Fruit fly (Drosophila melanogaster) whole organism, embryonic: Measurements from ENCODE around the gene crq.

Experiments used
- Asciz ChIP-seq: fragments of 200-800 bp; sonication (Bioruptor generic); optimal IDR thresholded peaks from 2 replicates; lab custom pipeline; 2017; ENCODE audit warnings: missing biosample characterization, mild to moderate bottlenecking, missing genetic modification characterization, missing genetic modification reagents
- CG10543 ChIP-seq: fragments of 200-800 bp; sonication (Bioruptor generic); optimal IDR thresholded peaks from 3 replicates; lab custom pipeline; 2017; ENCODE audit warnings: missing biosample characterization, mild to moderate bottlenecking, missing genetic modification characterization, moderate library complexity
- CG11247 ChIP-seq: fragments of 200-800 bp; sonication (Bioruptor generic); IDR thresholded peaks from 2 replicates; pipeline ENCODE4 v1.3.6; 2022; ENCODE audit warnings: missing biosample characterization, missing genetic modification characterization
- CG13424 ChIP-seq: fragments of 200-800 bp; sonication (Bioruptor generic); optimal IDR thresholded peaks from 2 replicates; lab custom pipeline; 2019; ENCODE audit warnings: missing biosample characterization, mild to moderate bottlenecking, missing genetic modification characterization, moderate library complexity
- CG17912 ChIP-seq: fragments of 200-800 bp; sonication (Bioruptor generic); optimal IDR thresholded peaks from 2 replicates; lab custom pipeline; 2018; ENCODE audit warnings: missing biosample characterization, mild to moderate bottlenecking, missing genetic modification characterization
- CG2889 ChIP-seq: fragments of 200-800 bp; sonication (Bioruptor generic); IDR thresholded peaks from 3 replicates; pipeline ENCODE4 v1.3.6; 2022; ENCODE audit warnings: missing biosample characterization, missing genetic modification characterization
- CG32532 ChIP-seq: fragments of 200-800 bp; sonication (Bioruptor generic); IDR thresholded peaks from 2 replicates; pipeline ENCODE4 v1.3.6; 2022; ENCODE audit warnings: missing biosample characterization, missing genetic modification characterization
- CG34376 ChIP-seq: fragments of 200-800 bp; sonication (Bioruptor generic); optimal IDR thresholded peaks from 2 replicates; lab custom pipeline; 2018; ENCODE audit warnings: missing biosample characterization, mild to moderate bottlenecking, missing genetic modification characterization
- CG4404 ChIP-seq: fragments of 200-800 bp; sonication (Bioruptor generic); IDR thresholded peaks from 2 replicates; pipeline ENCODE4 v1.3.6; 2022; ENCODE audit warnings: missing biosample characterization, missing genetic modification characterization
- CG6683 ChIP-seq: fragments of 200-800 bp; sonication (Bioruptor generic); optimal IDR thresholded peaks from 2 replicates; lab custom pipeline; 2017; ENCODE audit warnings: missing biosample characterization, mild to moderate bottlenecking, missing genetic modification characterization, missing genetic modification reagents
- CG7271 ChIP-seq: fragments of 200-800 bp; sonication (Bioruptor generic); optimal IDR thresholded peaks from 2 replicates; lab custom pipeline; 2018; ENCODE audit warnings: missing biosample characterization, mild to moderate bottlenecking, missing genetic modification characterization, moderate library complexity
- CG7745 ChIP-seq: fragments of 200-800 bp; sonication (Bioruptor generic); optimal IDR thresholded peaks from 2 replicates; lab custom pipeline; 2018; ENCODE audit warnings: missing biosample characterization, mild to moderate bottlenecking, missing genetic modification characterization, moderate library complexity
- CG7928 ChIP-seq: fragments of 200-800 bp; sonication (Bioruptor generic); optimal IDR thresholded peaks from 2 replicates; lab custom pipeline; 2017; ENCODE audit warnings: missing biosample characterization, mild to moderate bottlenecking, missing genetic modification characterization
- CG9215 ChIP-seq: fragments of 200-800 bp; sonication (Bioruptor generic); IDR thresholded peaks from 2 replicates; pipeline ENCODE4 v1.3.6; 2022; ENCODE audit warnings: missing biosample characterization, missing genetic modification characterization
- CG9817 ChIP-seq: fragments of 200-800 bp; sonication (Bioruptor generic); optimal IDR thresholded peaks from 2 replicates; lab custom pipeline; 2018; ENCODE audit warnings: missing biosample characterization, mild to moderate bottlenecking, missing genetic modification characterization, moderate library complexity
- CHES-1-like ChIP-seq: fragments of 200-800 bp; sonication (Bioruptor generic); optimal IDR thresholded peaks from 2 replicates; lab custom pipeline; 2016; ENCODE audit warnings: missing biosample characterization, missing genetic modification characterization
- Eip74EF ChIP-seq, 2 experiments: fragments of 200-800 bp in 1 of 2; fragments of >200 bp in 1 of 2; sonication (Bioruptor generic) in 1 of 2; optimal IDR thresholded peaks; 2 replicates each; lab custom pipeline; 2017 to 2019; ENCODE audit warnings: missing biosample characterization in 2 of 2, missing genetic modification characterization in 2 of 2, mild to moderate bottlenecking in 1 of 2, moderate library complexity in 1 of 2
- HHEX ChIP-seq: fragments of 200-800 bp; sonication (Bioruptor generic); optimal IDR thresholded peaks from 3 replicates; lab custom pipeline; 2017; ENCODE audit warnings: missing biosample characterization, mild to moderate bottlenecking, missing genetic modification characterization, missing genetic modification reagents
- HLHmδ ChIP-seq: fragments of 200-800 bp; sonication (Bioruptor generic); optimal IDR thresholded peaks from 2 replicates; lab custom pipeline; 2018; ENCODE audit warnings: missing biosample characterization, mild to moderate bottlenecking, missing genetic modification characterization, moderate library complexity
- Hey ChIP-seq: fragments of 200-800 bp; sonication (Bioruptor generic); optimal IDR thresholded peaks from 3 replicates; lab custom pipeline; 2018; ENCODE audit warnings: missing biosample characterization, mild to moderate bottlenecking, missing genetic modification characterization
- HmgZ ChIP-seq: fragments of 200-800 bp; sonication (Bioruptor generic); optimal IDR thresholded peaks from 2 replicates; lab custom pipeline; 2018; ENCODE audit warnings: missing biosample characterization, mild to moderate bottlenecking, missing genetic modification characterization
- Hr39 ChIP-seq: fragments of >200 bp; optimal IDR thresholded peaks from 2 replicates; lab custom pipeline; 2017
- Lpt ChIP-seq: fragments of >200 bp; optimal IDR thresholded peaks from 2 replicates; lab custom pipeline; 2018; ENCODE audit warnings: missing biosample characterization, missing genetic modification characterization
- MESR4 ChIP-seq: fragments of 200-800 bp; sonication (Bioruptor generic); optimal IDR thresholded peaks from 2 replicates; lab custom pipeline; 2018; ENCODE audit warnings: missing biosample characterization, mild to moderate bottlenecking, missing genetic modification characterization, moderate library complexity
- Max ChIP-seq: fragments of 200-800 bp; sonication (Bioruptor generic); optimal IDR thresholded peaks from 2 replicates; lab custom pipeline; 2016; ENCODE audit warnings: missing biosample characterization, mild to moderate bottlenecking, missing genetic modification characterization
- Sox100B ChIP-seq: fragments of 200-800 bp; sonication (Bioruptor generic); optimal IDR thresholded peaks from 3 replicates; lab custom pipeline; 2018; ENCODE audit warnings: missing biosample characterization, mild to moderate bottlenecking, missing genetic modification characterization
- Spps ChIP-seq: fragments of 200-800 bp; sonication (Bioruptor generic); optimal IDR thresholded peaks from 2 replicates; lab custom pipeline; 2018; ENCODE audit warnings: missing biosample characterization, mild to moderate bottlenecking, missing genetic modification characterization
- al ChIP-seq: fragments of 200-800 bp; sonication (Bioruptor generic); IDR thresholded peaks from 2 replicates; pipeline ENCODE4 v1.3.6; 2022; ENCODE audit warnings: missing biosample characterization, missing genetic modification characterization
- aop ChIP-seq: fragments of 200-800 bp; sonication (Bioruptor generic); IDR thresholded peaks from 2 replicates; pipeline ENCODE4 v1.3.6; 2022; ENCODE audit warnings: missing biosample characterization, missing genetic modification characterization
- chm ChIP-seq: fragments of 200-800 bp; sonication (Bioruptor generic); IDR thresholded peaks from 2 replicates; pipeline ENCODE4 v1.3.6; 2022; ENCODE audit warnings: missing biosample characterization, missing genetic modification characterization
- cwo ChIP-seq: fragments of 200-800 bp; sonication (Bioruptor generic); optimal IDR thresholded peaks from 3 replicates; lab custom pipeline; 2017; ENCODE audit warnings: missing biosample characterization, missing genetic modification characterization, mild to moderate bottlenecking, moderate library complexity, missing genetic modification reagents
- dmrt11E ChIP-seq: fragments of 200-800 bp; sonication (Bioruptor generic); optimal IDR thresholded peaks from 3 replicates; lab custom pipeline; 2018; ENCODE audit warnings: missing biosample characterization, mild to moderate bottlenecking, missing genetic modification characterization, moderate library complexity
- dmrt99B ChIP-seq: fragments of 200-800 bp; sonication (Bioruptor generic); optimal IDR thresholded peaks from 2 replicates; lab custom pipeline; 2018; ENCODE audit warnings: missing biosample characterization, mild to moderate bottlenecking, missing genetic modification characterization, moderate library complexity
- gcm ChIP-seq: fragments of 200-800 bp; sonication (Bioruptor generic); optimal IDR thresholded peaks from 2 replicates; lab custom pipeline; 2019; ENCODE audit warnings: missing biosample characterization, mild to moderate bottlenecking, missing genetic modification characterization, moderate library complexity
- gro ChIP-seq: fragments of 200-800 bp; sonication (Bioruptor generic); optimal IDR thresholded peaks from 2 replicates; lab custom pipeline; 2016; ENCODE audit warnings: missing biosample characterization, missing genetic modification characterization
- h ChIP-seq: fragments of >200 bp; optimal IDR thresholded peaks from 2 replicates; lab custom pipeline; 2017
- ind ChIP-seq: fragments of 200-800 bp; sonication (Bioruptor generic); optimal IDR thresholded peaks from 3 replicates; lab custom pipeline; 2016; ENCODE audit warnings: missing biosample characterization, missing genetic modification characterization
- inv ChIP-seq: fragments of 200-800 bp; sonication (Bioruptor generic); IDR thresholded peaks from 2 replicates; pipeline ENCODE4 v1.3.6; 2022; ENCODE audit warnings: missing biosample characterization, missing genetic modification characterization; ENCODE audit not compliant: partially characterized antibody
- kni ChIP-seq: fragments of 200-800 bp; sonication (Bioruptor generic); optimal IDR thresholded peaks from 3 replicates; lab custom pipeline; 2017; ENCODE audit warnings: mild to moderate bottlenecking, missing biosample characterization, missing genetic modification reagents, missing genetic modification characterization
- lilli ChIP-seq: fragments of 200-800 bp; sonication (Bioruptor generic); optimal IDR thresholded peaks from 3 replicates; lab custom pipeline; 2016; ENCODE audit warnings: missing biosample characterization, missing genetic modification characterization
- nerfin-2 ChIP-seq: fragments of 200-800 bp; sonication (Bioruptor generic); IDR thresholded peaks from 2 replicates; pipeline ENCODE4 v1.3.6; 2022; ENCODE audit warnings: missing biosample characterization, missing genetic modification characterization; ENCODE audit not compliant: partially characterized antibody
- org-1 ChIP-seq: fragments of 200-800 bp; sonication (Bioruptor generic); optimal IDR thresholded peaks from 2 replicates; lab custom pipeline; 2017; ENCODE audit warnings: missing biosample characterization, missing genetic modification characterization
- pan ChIP-seq, 4 experiments: fragments of >200 bp in 3 of 4; fragments of 200-800 bp in 1 of 4; sonication (Bioruptor generic) in 1 of 4; optimal IDR thresholded peaks in 3 of 4; IDR thresholded peaks in 1 of 4; 2 replicates each; pipeline versions ENCODE4 v1.3.6 to Lab custom; 2017 to 2022; ENCODE audit warnings: missing biosample characterization in 2 of 4, missing genetic modification characterization in 2 of 4, mixed read lengths in 1 of 4
- pfk ChIP-seq: fragments of 200-800 bp; sonication (Bioruptor generic); optimal IDR thresholded peaks from 2 replicates; lab custom pipeline; 2018; ENCODE audit warnings: missing biosample characterization, mild to moderate bottlenecking, missing genetic modification characterization, moderate library complexity
- ranshi ChIP-seq: fragments of 200-800 bp; sonication (Bioruptor generic); IDR thresholded peaks from 2 replicates; pipeline ENCODE4 v1.3.6; 2022; ENCODE audit warnings: missing biosample characterization, missing genetic modification characterization
- ro ChIP-seq: fragments of 200-800 bp; sonication (Bioruptor generic); IDR thresholded peaks from 2 replicates; pipeline ENCODE4 v1.3.6; 2022; ENCODE audit warnings: missing biosample characterization, missing genetic modification characterization
- sim ChIP-seq: fragments of 200-800 bp; sonication (Bioruptor generic); IDR thresholded peaks from 2 replicates; pipeline ENCODE4 v1.3.6; 2022; ENCODE audit warnings: missing biosample characterization, missing genetic modification characterization
- toy ChIP-seq: fragments of 200-800 bp; sonication (Bioruptor generic); IDR thresholded peaks from 2 replicates; pipeline ENCODE4 v1.3.6; 2022; ENCODE audit warnings: missing biosample characterization, missing genetic modification characterization
- tup ChIP-seq: fragments of 200-800 bp; sonication (Bioruptor generic); optimal IDR thresholded peaks from 2 replicates; lab custom pipeline; 2016; ENCODE audit warnings: missing biosample characterization, mild to moderate bottlenecking, missing genetic modification characterization, moderate library complexity
- vnd ChIP-seq: fragments of 200-800 bp; sonication (Bioruptor generic); IDR thresholded peaks from 3 replicates; pipeline ENCODE4 v1.3.6; 2022; ENCODE audit warnings: missing biosample characterization, missing genetic modification characterization; ENCODE audit not compliant: partially characterized antibody
- wdn ChIP-seq: fragments of 200-800 bp; sonication (Bioruptor generic); IDR thresholded peaks from 2 replicates; pipeline ENCODE4 v1.3.6; 2022; ENCODE audit warnings: missing biosample characterization, missing genetic modification characterization

crq gene

DNA sequence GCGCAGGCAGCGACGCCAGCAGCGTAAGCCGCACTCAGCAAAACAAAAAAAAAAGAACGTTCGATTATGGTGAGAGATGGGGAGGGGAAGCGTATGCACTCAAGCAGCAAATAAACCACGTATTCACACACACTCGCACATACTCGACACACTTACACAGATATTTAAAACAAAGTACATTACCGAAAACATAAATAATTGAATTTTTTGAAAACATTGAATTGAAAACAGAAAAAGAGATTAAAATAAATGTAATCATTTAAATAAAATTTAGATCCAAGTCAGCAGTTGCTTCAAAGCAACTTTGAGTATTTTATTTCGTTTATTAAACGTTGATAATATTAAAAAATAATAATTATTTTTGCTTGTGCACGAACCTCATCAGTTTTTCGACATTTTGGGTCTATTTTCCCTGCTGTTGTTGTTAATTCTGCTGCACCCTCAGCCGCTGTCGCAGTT, 18.2 kb upstream of the crq start (continued):
- TF ChIP-seq Asciz (GFP tag; lab: Kevin White, UChicago) (peak; percentile 29), cwo (GFP tag; lab: Kevin White, UChicago) (peak; percentile 50), nerfin-2 (GFP tag; lab: Robert Waterston, UW) (no peak), CG7271 (tag; lab: Kevin White, UChicago) (no peak), toy (GFP tag; lab: Robert Waterston, UW) (no peak), Eip74EF (GFP tag; optimal IDR thresholded peaks at IDR 0.05; lab: Kevin White, UChicago) (peak in 1 of 2 experiments; percentile 25), Sox100B (GFP tag; lab: Kevin White, UChicago) (peak; percentile 64), pfk (GFP tag; lab: Kevin White, UChicago) (no peak), CG34376 (GFP tag; lab: Kevin White, UChicago) (no peak), MESR4 (no peak), CG2889 (GFP tag; lab: Robert Waterston, UW) (no peak), HLHmδ (GFP tag; lab: Kevin White, UChicago) (no peak), Hey (no peak), inv (GFP tag; lab: Robert Waterston, UW) (no peak), chm (no peak), CG7928 (GFP tag; lab: Kevin White, UChicago) (peak; percentile 6), CG7745 (tag; lab: Kevin White, UChicago) (no peak), CG9215 (GFP tag; lab: Robert Waterston, UW) (no peak), vnd (GFP tag; lab: Robert Waterston, UW) (no peak), CG9817 (tag; lab: Kevin White, UChicago) (peak; percentile 47), CG17912 (no peak), CHES-1-like (GFP tag; lab: Kevin White, UChicago) (no peak), CG6683 (GFP tag; lab: Kevin White, UChicago) (peak; percentile 53), Max (peak; percentile 22), dmrt11E (peak; percentile 2), CG4404 (GFP tag; lab: Robert Waterston, UW) (no peak), dmrt99B (peak; percentile 83), gro (GFP tag; lab: Kevin White, UChicago) (no peak), aop (GFP tag; lab: Robert Waterston, UW) (no peak), HHEX (GFP tag; lab: Kevin White, UChicago) (peak; percentile 44), kni (GFP tag; lab: Kevin White, UChicago) (no peak), lilli (GFP tag; lab: Kevin White, UChicago) (no peak), ro (GFP tag; lab: Robert Waterston, UW) (no peak), Lpt (no peak), HmgZ (tag; lab: Kevin White, UChicago) (no peak), CG13424 (tag; lab: Kevin White, UChicago) (peak; percentile 78), CG10543 (no peak), al (GFP tag; lab: Robert Waterston, UW) (no peak), ind (GFP tag; lab: Kevin White, UChicago) (peak; percentile 30), Spps (no peak), tup (GFP tag; lab: Kevin White, UChicago) (no peak), pan (optimal IDR thresholded peaks at IDR 0.05; lab: Kevin White, UChicago) (no peak), pan (GFP tag; optimal IDR thresholded peaks at IDR 0.05 in 1 of 2, IDR thresholded peaks at IDR 0.05 in 1 of 2) (no peak), CG32532 (GFP tag; lab: Robert Waterston, UW) (no peak), CG11247 (GFP tag; lab: Robert Waterston, UW) (no peak), ranshi (no peak), org-1 (peak; percentile 51), gcm (GFP tag; lab: Kevin White, UChicago) (peak; percentile 71), sim (no peak), wdn (GFP tag; lab: Robert Waterston, UW) (no peak), Hr39 (no peak), h (lab: Kevin White, UChicago) (no peak)
